Worm (Caenorhabditis elegans) whole organism, L4 larva: ENCODE results near the gene F22B5.6.

ENCODE experiments used
- ceh-44 ChIP-seq: fragments of 200-800 bp; sonication (Bioruptor generic); IDR thresholded peaks from 2 replicates; pipeline ENCODE4 v1.3.6; 2022; ENCODE audit warnings: missing genetic modification reagents, missing genetic modification characterization, missing compliant biosample characterization
- ceh-62 ChIP-seq: sonication (generic microtip); optimal IDR thresholded peaks from 2 replicates; lab custom pipeline; 2017; ENCODE audit warnings: missing biosample characterization, missing genetic modification characterization
- dve-1 ChIP-seq: sonication (generic microtip); optimal IDR thresholded peaks from 2 replicates; lab custom pipeline; 2017; ENCODE audit warnings: antibody characterized with exemption, mild to moderate bottlenecking, missing genetic modification characterization, missing compliant biosample characterization; ENCODE audit not compliant: insufficient read depth
- lin-13 ChIP-seq: fragments of 150-350 bp; optimal IDR thresholded peaks from 2 replicates; lab custom pipeline; 2014; ENCODE audit warnings: missing biosample characterization, missing genetic modification reagents, missing genetic modification characterization
- lin-29 ChIP-seq: fragments of 200-800 bp; sonication (Bioruptor generic); IDR thresholded peaks from 2 replicates; pipeline ENCODE4 v1.3.6; 2022; ENCODE audit warnings: missing genetic modification reagents, missing genetic modification characterization, missing compliant biosample characterization
- madf-5 ChIP-seq, 2 experiments: fragments of 200-800 bp; sonication (Bioruptor generic); IDR thresholded peaks; 2 replicates each; pipeline ENCODE4 v1.3.6; 2022; ENCODE audit warnings: missing compliant biosample characterization in 2 of 2, missing genetic modification characterization in 2 of 2
- mes-2 ChIP-seq: sonication (generic microtip); optimal IDR thresholded peaks from 2 replicates; lab custom pipeline; 2016; ENCODE audit warnings: missing genotype, mild to moderate bottlenecking, missing genetic modification characterization, missing compliant biosample characterization; ENCODE audit not compliant: poor library complexity, severe bottlenecking
- nhr-48 ChIP-seq: sonication (generic microtip); optimal IDR thresholded peaks from 2 replicates; lab custom pipeline; 2016; ENCODE audit warnings: mild to moderate bottlenecking, missing genetic modification characterization, missing compliant biosample characterization
- snpc-4 ChIP-seq: fragments of 150-350 bp; optimal IDR thresholded peaks from 2 replicates; lab custom pipeline; 2014; ENCODE audit warnings: missing biosample characterization, missing genetic modification characterization
- unc-39 ChIP-seq: sonication (generic microtip); optimal IDR thresholded peaks from 2 replicates; lab custom pipeline; 2017; ENCODE audit warnings: missing biosample characterization, missing genetic modification characterization

- TF ChIP-seq dve-1 (no peak), ceh-62 (tag; lab: Kevin White, UChicago) (no peak), snpc-4 (tag; lab: Kevin White, UChicago) (no peak), lin-29 (GFP tag; lab: Robert Waterston, UW) (no peak), madf-5 (GFP tag; IDR thresholded peaks at IDR 0.05; lab: Robert Waterston, UW) (no peak), lin-13 (GFP tag; lab: Kevin White, UChicago) (no peak), mes-2 (tag; lab: Kevin White, UChicago) (no peak), ceh-44 (GFP tag; lab: Robert Waterston, UW) (no peak), unc-39 (tag; lab: Kevin White, UChicago) (no peak), nhr-48 (no peak)
Measured at ce11 chrII:8428758-8428946, 27.3 kb downstream of the F22B5.6 start, which contains the start of gene F14E5.2.
